Worm (Caenorhabditis elegans) whole organism, L4 larva: ENCODE results near the gene F22B5.10.

Experiments used
- D1046.2 ChIP-seq: fragments of 200-800 bp; sonication (Bioruptor generic); IDR thresholded peaks from 2 replicates; pipeline ENCODE4 v1.3.6; 2022; ENCODE audit warnings: missing genetic modification characterization, missing compliant biosample characterization
- F10B5.3 ChIP-seq: sonication (generic microtip); optimal IDR thresholded peaks from 2 replicates; lab custom pipeline; 2016; ENCODE audit warnings: mild to moderate bottlenecking, missing genetic modification characterization, missing compliant biosample characterization
- F26F4.8 ChIP-seq: fragments of 200-800 bp; sonication (Bioruptor generic); conservative IDR thresholded peaks from 2 replicates; pipeline ENCODE4 v1.3.6; 2022; ENCODE audit warnings: missing genetic modification characterization, missing compliant biosample characterization
- F44E2.7 ChIP-seq: fragments of 200-800 bp; sonication (Bioruptor generic); IDR thresholded peaks from 2 replicates; pipeline ENCODE4 v2.1.2; 2022; ENCODE audit warnings: missing genetic modification characterization, missing compliant biosample characterization
- T26A8.4 ChIP-seq: fragments of 200-800 bp; sonication (Bioruptor generic); IDR thresholded peaks from 2 replicates; pipeline ENCODE4 v1.3.6; 2022; ENCODE audit warnings: missing genetic modification characterization, missing compliant biosample characterization
- ZK337.2 ChIP-seq: fragments of 200-800 bp; sonication (Bioruptor generic); IDR thresholded peaks from 2 replicates; pipeline ENCODE4 v1.3.6; 2022; ENCODE audit warnings: missing genetic modification reagents, missing genetic modification characterization, missing compliant biosample characterization
- aly-2 ChIP-seq: sonication (generic microtip); optimal IDR thresholded peaks from 2 replicates; lab custom pipeline; 2018; ENCODE audit warnings: missing biosample characterization, missing genetic modification characterization
- ama-1 ChIP-seq: fragments of 150-350 bp; optimal IDR thresholded peaks from 2 replicates; lab custom pipeline; 2014; ENCODE audit warnings: inconsistent platforms, mixed read lengths
- ceh-20 ChIP-seq: fragments of 200-800 bp; sonication (Bioruptor generic); IDR thresholded peaks from 2 replicates; pipeline ENCODE4 v1.3.6; 2022; ENCODE audit warnings: missing genetic modification reagents, missing genetic modification characterization, missing compliant biosample characterization
- ceh-28 ChIP-seq: fragments of 150-350 bp; optimal IDR thresholded peaks from 2 replicates; lab custom pipeline; 2014; ENCODE audit warnings: missing biosample characterization, missing genetic modification reagents, missing genetic modification characterization
- ceh-32 ChIP-seq: sonication (generic microtip); optimal IDR thresholded peaks from 2 replicates; lab custom pipeline; 2016; ENCODE audit warnings: mild to moderate bottlenecking, missing genetic modification characterization, missing compliant biosample characterization; ENCODE audit not compliant: poor library complexity
- ceh-44 ChIP-seq: fragments of 200-800 bp; sonication (Bioruptor generic); IDR thresholded peaks from 2 replicates; pipeline ENCODE4 v1.3.6; 2022; ENCODE audit warnings: missing genetic modification reagents, missing genetic modification characterization, missing compliant biosample characterization
- ceh-62 ChIP-seq: sonication (generic microtip); optimal IDR thresholded peaks from 2 replicates; lab custom pipeline; 2017; ENCODE audit warnings: missing biosample characterization, missing genetic modification characterization
- ces-1 ChIP-seq: fragments of 150-350 bp; sonication (generic microtip); optimal IDR thresholded peaks from 4 replicates; lab custom pipeline; 2014; ENCODE audit warnings: missing biosample characterization, missing genetic modification reagents, missing genetic modification characterization
- cey-2 ChIP-seq: sonication (generic microtip); optimal IDR thresholded peaks from 3 replicates; lab custom pipeline; 2017; ENCODE audit warnings: missing genetic modification characterization, mild to moderate bottlenecking, missing compliant biosample characterization, antibody characterized with exemption, borderline replicate concordance; ENCODE audit not compliant: insufficient read depth
- ctbp-1 ChIP-seq: fragments of 200-800 bp; sonication (Bioruptor generic); IDR thresholded peaks from 2 replicates; pipeline ENCODE4 v1.3.6; 2022; ENCODE audit warnings: missing genetic modification reagents, missing genetic modification characterization, missing compliant biosample characterization
- daf-8 ChIP-seq: fragments of 200-800 bp; sonication (Bioruptor generic); IDR thresholded peaks from 2 replicates; pipeline ENCODE4 v1.3.6; 2022; ENCODE audit warnings: missing genetic modification characterization, missing compliant biosample characterization
- dmd-6 ChIP-seq: fragments of 200-800 bp; sonication (Bioruptor generic); IDR thresholded peaks from 2 replicates; pipeline ENCODE4 v1.3.6; 2022; ENCODE audit warnings: missing genetic modification reagents, missing genetic modification characterization, missing compliant biosample characterization
- dmd-9 ChIP-seq: fragments of 200-800 bp; sonication (Bioruptor generic); IDR thresholded peaks from 2 replicates; pipeline ENCODE4 v1.3.6; 2022; ENCODE audit warnings: missing genetic modification reagents, missing genetic modification characterization, missing compliant biosample characterization
- dpl-1 ChIP-seq: fragments of 150-350 bp; optimal IDR thresholded peaks from 2 replicates; lab custom pipeline; 2014; ENCODE audit warnings: missing biosample characterization, missing genetic modification reagents, missing genetic modification characterization
- egl-27 ChIP-seq: sonication (generic microtip); optimal IDR thresholded peaks from 3 replicates; lab custom pipeline; 2017; ENCODE audit warnings: missing biosample characterization, missing genetic modification reagents, missing genetic modification characterization
- egl-43 ChIP-seq: fragments of 200-800 bp; sonication (Bioruptor generic); IDR thresholded peaks from 2 replicates; pipeline ENCODE4 v1.3.6; 2022; ENCODE audit warnings: missing genetic modification reagents, missing genetic modification characterization, missing compliant biosample characterization
- gei-8 ChIP-seq: fragments of 200-800 bp; sonication (Bioruptor generic); optimal IDR thresholded peaks from 2 replicates; lab custom pipeline; 2018; ENCODE audit warnings: mild to moderate bottlenecking, missing genetic modification characterization, missing compliant biosample characterization
- jun-1 ChIP-seq: fragments of 150-350 bp; optimal IDR thresholded peaks from 2 replicates; lab custom pipeline; 2014; ENCODE audit warnings: missing biosample characterization, missing genetic modification reagents, missing genetic modification characterization
- lim-7 ChIP-seq: fragments of 200-800 bp; sonication (Bioruptor generic); IDR thresholded peaks from 2 replicates; pipeline ENCODE4 v1.3.6; 2022; ENCODE audit warnings: missing genetic modification characterization, missing compliant biosample characterization
- lin-38 ChIP-seq: fragments of 200-800 bp; sonication (Bioruptor generic); IDR thresholded peaks from 2 replicates; pipeline ENCODE4 v1.3.6; 2022; ENCODE audit warnings: missing genetic modification reagents, missing genetic modification characterization, missing compliant biosample characterization
- lin-39 ChIP-seq: fragments of 150-350 bp; optimal IDR thresholded peaks from 2 replicates; lab custom pipeline; 2014; ENCODE audit warnings: missing biosample characterization, missing genetic modification reagents, missing genetic modification characterization
- lsy-2 ChIP-seq, 2 experiments: fragments of 150-350 bp in 1 of 2; sonication (generic microtip) in 1 of 2; optimal IDR thresholded peaks; 2 replicates each; lab custom pipeline; 2014 to 2017; ENCODE audit warnings: missing biosample characterization in 2 of 2, missing genetic modification characterization in 2 of 2
- madf-5 ChIP-seq, 2 experiments: fragments of 200-800 bp; sonication (Bioruptor generic); IDR thresholded peaks; 2 replicates each; pipeline ENCODE4 v1.3.6; 2022; ENCODE audit warnings: missing compliant biosample characterization in 2 of 2, missing genetic modification characterization in 2 of 2
- madf-9 ChIP-seq: fragments of 200-800 bp; sonication (Bioruptor generic); conservative IDR thresholded peaks from 2 replicates; pipeline ENCODE4 v1.3.6; 2022; ENCODE audit warnings: missing genetic modification reagents, missing genetic modification characterization, missing compliant biosample characterization
- mep-1 ChIP-seq: fragments of 150-350 bp; sonication (generic microtip); optimal IDR thresholded peaks from 3 replicates; lab custom pipeline; 2014; ENCODE audit warnings: missing biosample characterization, missing genetic modification characterization
- mes-2 ChIP-seq: sonication (generic microtip); optimal IDR thresholded peaks from 2 replicates; lab custom pipeline; 2016; ENCODE audit warnings: missing genotype, mild to moderate bottlenecking, missing genetic modification characterization, missing compliant biosample characterization; ENCODE audit not compliant: poor library complexity, severe bottlenecking
- nhr-11 ChIP-seq: fragments of 150-350 bp; optimal IDR thresholded peaks from 2 replicates; lab custom pipeline; 2014; ENCODE audit warnings: missing biosample characterization, missing genetic modification characterization
- nhr-111 ChIP-seq: fragments of 200-800 bp; sonication (Bioruptor generic); optimal IDR thresholded peaks from 2 replicates; lab custom pipeline; 2018; ENCODE audit warnings: mild to moderate bottlenecking, missing genetic modification characterization, missing compliant biosample characterization
- nhr-25 ChIP-seq: sonication (generic microtip); optimal IDR thresholded peaks from 2 replicates; lab custom pipeline; 2017; ENCODE audit warnings: missing genetic modification characterization, mild to moderate bottlenecking, missing compliant biosample characterization, antibody characterized with exemption, moderate library complexity, borderline replicate concordance; ENCODE audit not compliant: insufficient read depth
- nhr-28 ChIP-seq: fragments of 150-350 bp; optimal IDR thresholded peaks from 2 replicates; lab custom pipeline; 2014; ENCODE audit warnings: missing biosample characterization, missing genetic modification characterization
- nhr-48 ChIP-seq: sonication (generic microtip); optimal IDR thresholded peaks from 2 replicates; lab custom pipeline; 2016; ENCODE audit warnings: mild to moderate bottlenecking, missing genetic modification characterization, missing compliant biosample characterization
- nhr-77 ChIP-seq: fragments of 150-350 bp; optimal IDR thresholded peaks from 2 replicates; lab custom pipeline; 2014; ENCODE audit warnings: missing biosample characterization, missing genetic modification characterization
- rbr-2 ChIP-seq: sonication (generic microtip); optimal IDR thresholded peaks from 2 replicates; lab custom pipeline; 2016; ENCODE audit warnings: missing genotype, missing genetic modification characterization, missing compliant biosample characterization
- sdz-12 ChIP-seq: fragments of 200-800 bp; sonication (Bioruptor generic); optimal IDR thresholded peaks from 2 replicates; lab custom pipeline; 2018; ENCODE audit warnings: mild to moderate bottlenecking, missing genetic modification characterization, missing compliant biosample characterization
- set-16 ChIP-seq: fragments of 200-800 bp; sonication (Bioruptor generic); IDR thresholded peaks from 2 replicates; pipeline ENCODE4 v1.3.6; 2022; ENCODE audit warnings: missing genetic modification reagents, missing genetic modification characterization, missing compliant biosample characterization
- skn-1 ChIP-seq: fragments of 150-350 bp; optimal IDR thresholded peaks from 2 replicates; lab custom pipeline; 2014; ENCODE audit warnings: missing biosample characterization, missing genetic modification characterization
- snpc-1.2 ChIP-seq: fragments of 200-800 bp; sonication (Bioruptor generic); IDR thresholded peaks from 2 replicates; pipeline ENCODE4 v1.3.6; 2022; ENCODE audit warnings: missing genetic modification reagents, missing genetic modification characterization, missing compliant biosample characterization
- snpc-4 ChIP-seq: fragments of 150-350 bp; optimal IDR thresholded peaks from 2 replicates; lab custom pipeline; 2014; ENCODE audit warnings: missing biosample characterization, missing genetic modification characterization
- spr-1 ChIP-seq: sonication (generic microtip); optimal IDR thresholded peaks from 2 replicates; lab custom pipeline; 2016; ENCODE audit warnings: mild to moderate bottlenecking, missing genetic modification characterization, missing compliant biosample characterization
- spr-3 ChIP-seq: fragments of 200-800 bp; sonication (Bioruptor generic); optimal IDR thresholded peaks from 2 replicates; lab custom pipeline; 2018; ENCODE audit warnings: mild to moderate bottlenecking, missing genetic modification characterization, missing compliant biosample characterization
- tag-97 ChIP-seq: fragments of 200-800 bp; sonication (Bioruptor generic); IDR thresholded peaks from 2 replicates; pipeline ENCODE4 v1.3.6; 2022; ENCODE audit warnings: missing genetic modification characterization, missing compliant biosample characterization
- unc-130 ChIP-seq: sonication (generic microtip); optimal IDR thresholded peaks from 2 replicates; lab custom pipeline; 2016; ENCODE audit warnings: missing genetic modification reagents, missing genetic modification characterization, missing compliant biosample characterization
- unc-62 ChIP-seq, 3 experiments: fragments of 150-350 bp in 1 of 3; sonication (generic microtip); optimal IDR thresholded peaks in 2 of 3; peaks in 1 of 3; 1 replicate in 1 of 3; 2 replicates in 2 of 3; lab custom pipeline; 2014 to 2017; ENCODE audit warnings: missing biosample characterization in 3 of 3, missing genetic modification characterization in 3 of 3, missing genetic modification reagents in 3 of 3, missing genotype in 1 of 3
- vab-7 ChIP-seq: fragments of 200-800 bp; sonication (Bioruptor generic); IDR thresholded peaks from 2 replicates; pipeline ENCODE4 v1.3.6; 2022; ENCODE audit warnings: missing genetic modification reagents, missing genetic modification characterization, missing compliant biosample characterization
- ztf-11 ChIP-seq: fragments of 150-350 bp; optimal IDR thresholded peaks from 2 replicates; lab custom pipeline; 2014; ENCODE audit warnings: missing biosample characterization, missing genetic modification characterization

F22B5.10 gene

DNA sequence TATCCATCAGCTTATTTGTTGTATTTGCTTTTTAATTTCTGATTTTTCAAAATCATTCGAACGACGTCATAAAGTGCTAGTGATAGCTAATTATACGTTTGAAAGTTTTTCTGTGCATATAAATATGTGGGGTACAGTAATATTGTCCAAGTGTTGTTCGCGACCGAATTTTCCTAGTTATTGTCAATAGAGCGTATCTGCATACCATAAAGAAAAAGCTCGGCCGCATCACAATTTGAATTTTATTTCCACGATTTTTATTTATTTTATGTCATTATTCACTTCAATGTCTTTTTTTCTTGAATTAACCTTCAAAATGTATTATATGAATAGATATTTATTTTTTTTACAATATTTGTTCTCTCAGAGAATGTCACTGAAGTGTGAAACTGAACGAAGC, 49.8 kb downstream of the F22B5.10 start, which contains the start of gene rnh-2 (continued):
- TF ChIP-seq lin-39 (tag; lab: Kevin White, UChicago) (no peak), vab-7 (GFP tag; lab: Robert Waterston, UW) (no peak), nhr-48 (tag; lab: Kevin White, UChicago) (no peak), lin-38 (peak; percentile 99), gei-8 (GFP tag; lab: Kevin White, UChicago) (no peak), lsy-2 (tag; optimal IDR thresholded peaks at IDR 0.05; lab: Kevin White, UChicago) (peak in 1 of 2 experiments; percentile 92), dpl-1 (GFP tag; lab: Kevin White, UChicago) (peak; percentile 70), cey-2 (no peak), ZK337.2 (GFP tag; lab: Robert Waterston, UW) (peak; percentile 70; the same call in 1 of the 2 replicates), nhr-111 (GFP tag; lab: Kevin White, UChicago) (no peak), ceh-32 (tag; lab: Kevin White, UChicago) (no peak), unc-130 (GFP tag; lab: Kevin White, UChicago) (peak; percentile 95), ceh-62 (tag; lab: Kevin White, UChicago) (no peak), dmd-6 (GFP tag; lab: Robert Waterston, UW) (peak; percentile 31; the same call in 1 of the 2 replicates), ctbp-1 (GFP tag; lab: Robert Waterston, UW) (no peak), rbr-2 (tag; lab: Kevin White, UChicago) (peak; percentile 49), spr-3 (GFP tag; lab: Kevin White, UChicago) (no peak), daf-8 (no peak), nhr-28 (tag; lab: Kevin White, UChicago) (peak; percentile 54), unc-62 (GFP tag; optimal IDR thresholded peaks at IDR 0.05 in 1 of 2; lab: Kevin White, UChicago) (peak in 1 of 2 experiments; percentile 96), unc-62 (tag; optimal IDR thresholded peaks at IDR 0.05; lab: Kevin White, UChicago) (no peak), sdz-12 (GFP tag; lab: Kevin White, UChicago) (no peak), skn-1 (tag; lab: Kevin White, UChicago) (no peak), jun-1 (tag; lab: Kevin White, UChicago) (no peak), snpc-4 (tag; lab: Kevin White, UChicago) (no peak), dmd-9 (GFP tag; lab: Robert Waterston, UW) (no peak), set-16 (no peak), F44E2.7 (no peak), lim-7 (GFP tag; lab: Robert Waterston, UW) (no peak), ceh-28 (tag; lab: Kevin White, UChicago) (no peak), snpc-1.2 (no peak), ceh-44 (GFP tag; lab: Robert Waterston, UW) (0 out of 2 replicates have a peak, but pooled peaks have one; percentile 57), tag-97 (GFP tag; lab: Robert Waterston, UW) (no peak), F10B5.3 (no peak), ces-1 (GFP tag; lab: Kevin White, UChicago) (no peak), egl-43 (GFP tag; lab: Robert Waterston, UW) (no peak), D1046.2 (GFP tag; lab: Robert Waterston, UW) (no peak), spr-1 (tag; lab: Kevin White, UChicago) (no peak), F26F4.8 (GFP tag; lab: Robert Waterston, UW) (no peak), ama-1 (lab: Kevin White, UChicago) (no peak), ceh-20 (GFP tag; lab: Robert Waterston, UW) (no peak), egl-27 (tag; lab: Kevin White, UChicago) (no peak), mes-2 (peak; percentile 97), madf-5 (GFP tag; IDR thresholded peaks at IDR 0.05; lab: Robert Waterston, UW) (no peak), T26A8.4 (no peak), madf-9 (no peak), nhr-11 (tag; lab: Kevin White, UChicago) (no peak), ztf-11 (tag; lab: Kevin White, UChicago) (no peak), nhr-25 (no peak), aly-2 (tag; lab: Kevin White, UChicago) (no peak), mep-1 (peak; percentile 82), nhr-77 (peak; percentile 62)
